Worm (Caenorhabditis elegans) whole organism, early embryonic: Measurements from ENCODE around the gene T19C3.5.

ENCODE experiments used
- B0310.2 ChIP-seq: sonication (generic microtip); optimal IDR thresholded peaks from 2 replicates; lab custom pipeline; 2016; ENCODE audit warnings: mild to moderate bottlenecking, missing genetic modification characterization, missing compliant biosample characterization
- F13C5.2 ChIP-seq: sonication (generic microtip); optimal IDR thresholded peaks from 2 replicates; lab custom pipeline; 2017; ENCODE audit warnings: mild to moderate bottlenecking, missing genetic modification characterization, inconsistent platforms, missing compliant biosample characterization
- aly-1 ChIP-seq: sonication (generic microtip); optimal IDR thresholded peaks from 2 replicates; lab custom pipeline; 2016; ENCODE audit warnings: missing genetic modification characterization, missing compliant biosample characterization
- ama-1 ChIP-seq: fragments of 150-350 bp; optimal IDR thresholded peaks from 2 replicates; lab custom pipeline; 2014
- ceh-13 ChIP-seq: fragments of 200-800 bp; sonication (Bioruptor generic); optimal IDR thresholded peaks from 2 replicates; lab custom pipeline; 2018; ENCODE audit warnings: mild to moderate bottlenecking, missing genetic modification characterization, missing compliant biosample characterization
- ceh-36 ChIP-seq: sonication (generic microtip); optimal IDR thresholded peaks from 2 replicates; lab custom pipeline; 2016; ENCODE audit warnings: missing genetic modification characterization, inconsistent platforms, missing compliant biosample characterization
- ets-7 ChIP-seq: sonication (generic microtip); optimal IDR thresholded peaks from 2 replicates; lab custom pipeline; 2016; ENCODE audit warnings: missing genotype, missing genetic modification characterization, missing compliant biosample characterization
- flt-1 ChIP-seq: fragments of 200-800 bp; sonication (Bioruptor generic); IDR thresholded peaks from 2 replicates; pipeline ENCODE4 v1.3.6; 2022; ENCODE audit warnings: missing genetic modification characterization, missing compliant biosample characterization
- hmbx-1 ChIP-seq: sonication (generic microtip); optimal IDR thresholded peaks from 2 replicates; lab custom pipeline; 2016; ENCODE audit warnings: mild to moderate bottlenecking, missing genetic modification characterization, missing compliant biosample characterization
- hmg-4 ChIP-seq: fragments of 200-800 bp; sonication (Bioruptor generic); optimal IDR thresholded peaks from 2 replicates; lab custom pipeline; 2018; ENCODE audit warnings: mild to moderate bottlenecking, missing genetic modification characterization, missing compliant biosample characterization
- hnd-1 ChIP-seq: sonication (generic microtip); optimal IDR thresholded peaks from 2 replicates; lab custom pipeline; 2016; ENCODE audit warnings: missing genetic modification characterization, missing compliant biosample characterization
- pes-1 ChIP-seq: fragments of 200-800 bp; sonication (Bioruptor generic); IDR thresholded peaks from 2 replicates; pipeline ENCODE4 v1.3.6; 2022; ENCODE audit warnings: missing genetic modification reagents, missing genetic modification characterization, missing compliant biosample characterization
- scrt-1 ChIP-seq: fragments of 200-800 bp; sonication (Bioruptor generic); IDR thresholded peaks from 2 replicates; pipeline ENCODE4 v1.3.6; 2022; ENCODE audit warnings: missing genetic modification characterization, missing compliant biosample characterization
- sea-1 ChIP-seq: fragments of 200-800 bp; sonication (Bioruptor generic); conservative IDR thresholded peaks from 2 replicates; pipeline ENCODE4 v1.3.6; 2022; ENCODE audit warnings: missing genetic modification characterization, missing compliant biosample characterization
- tbx-11 ChIP-seq: fragments of 200-800 bp; sonication (Bioruptor generic); IDR thresholded peaks from 2 replicates; pipeline ENCODE4 v1.3.6; 2022; ENCODE audit warnings: missing genetic modification characterization, missing compliant biosample characterization
- tbx-37 ChIP-seq: fragments of 200-800 bp; sonication (Bioruptor generic); conservative IDR thresholded peaks from 2 replicates; pipeline ENCODE4 v1.3.6; 2022; ENCODE audit warnings: missing genetic modification reagents, missing genetic modification characterization, missing compliant biosample characterization
- tra-4 ChIP-seq: sonication (generic microtip); optimal IDR thresholded peaks from 2 replicates; lab custom pipeline; 2017; ENCODE audit warnings: missing genetic modification characterization, missing compliant biosample characterization

The T19C3.5 gene

DNA sequence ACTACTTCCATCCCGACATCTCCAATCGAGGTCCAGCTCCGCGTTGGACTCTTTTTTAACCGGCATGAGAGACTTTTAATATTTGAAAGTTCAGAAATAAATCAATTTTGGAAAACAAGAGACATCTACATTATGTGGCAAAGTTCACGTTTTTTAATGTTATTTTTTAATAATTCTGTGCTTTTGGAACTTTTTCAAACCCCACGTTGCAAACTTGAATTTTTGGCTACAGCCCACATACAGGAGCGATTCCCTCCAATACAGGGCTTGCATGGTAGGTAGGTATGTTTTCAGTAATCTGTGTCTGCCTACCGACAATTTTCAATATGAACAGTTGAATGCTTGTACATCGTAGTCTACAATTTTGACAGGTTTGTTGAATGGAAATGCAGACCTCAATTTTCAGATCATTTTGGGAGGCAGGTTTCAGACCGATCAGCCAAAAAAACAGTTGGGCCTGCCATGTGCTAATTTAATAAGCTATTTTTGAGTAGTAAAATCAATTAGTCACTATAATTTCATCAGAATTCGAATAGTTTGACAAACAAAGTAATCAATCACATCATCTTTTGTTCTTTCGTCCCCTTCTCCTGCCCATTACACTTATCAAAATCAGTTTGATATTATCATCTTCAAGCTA, 22.2 kb downstream of the T19C3.5 start, which contains the start of the genes Y55B1AR.4 and ttr-7:
Gene Y55B1AR.4, minus strand, starts transcription at position 101 of the 640 bp plus-strand sequence.
Gene ttr-7, plus strand, starts transcription at position 590 of the 640 bp plus-strand sequence.
- TF ChIP-seq F13C5.2 (tag; lab: Kevin White, UChicago) (no peak), tbx-37 (GFP tag; lab: Robert Waterston, UW) (no peak), hnd-1 (tag; lab: Kevin White, UChicago) (no peak), flt-1 (GFP tag; lab: Robert Waterston, UW) (no peak), hmg-4 (GFP tag; lab: Kevin White, UChicago) (no peak), pes-1 (GFP tag; lab: Robert Waterston, UW) (no peak), scrt-1 (GFP tag; lab: Robert Waterston, UW) (no peak), tra-4 (tag; lab: Kevin White, UChicago) (no peak), ets-7 (tag; lab: Kevin White, UChicago) (no peak), hmbx-1 (tag; lab: Kevin White, UChicago) (no peak), ceh-13 (no peak), tbx-11 (GFP tag; lab: Robert Waterston, UW) (no peak), ceh-36 (tag; lab: Kevin White, UChicago) (no peak), sea-1 (GFP tag; lab: Robert Waterston, UW) (no peak), aly-1 (tag; lab: Kevin White, UChicago) (no peak), B0310.2 (no peak), ama-1 (lab: Kevin White, UChicago) (no peak)

ce11 chrIII:600316-600932, 27.3 kb downstream of the T19C3.5 start, which contains the start of gene lec-6:
Gene lec-6, minus strand, starts transcription at chrIII:600366.
- TF ChIP-seq tra-4 (tag; lab: Kevin White, UChicago) (no peak), tbx-37 (GFP tag; lab: Robert Waterston, UW) (no peak), aly-1 (tag; lab: Kevin White, UChicago) (no peak), flt-1 (GFP tag; lab: Robert Waterston, UW) (no peak), pes-1 (GFP tag; lab: Robert Waterston, UW) (no peak), ama-1 (lab: Kevin White, UChicago) (no peak), hnd-1 (tag; lab: Kevin White, UChicago) (no peak), ceh-36 (tag; lab: Kevin White, UChicago) (no peak), ets-7 (tag; lab: Kevin White, UChicago) (no peak), hmbx-1 (tag; lab: Kevin White, UChicago) (no peak)

DNA sequence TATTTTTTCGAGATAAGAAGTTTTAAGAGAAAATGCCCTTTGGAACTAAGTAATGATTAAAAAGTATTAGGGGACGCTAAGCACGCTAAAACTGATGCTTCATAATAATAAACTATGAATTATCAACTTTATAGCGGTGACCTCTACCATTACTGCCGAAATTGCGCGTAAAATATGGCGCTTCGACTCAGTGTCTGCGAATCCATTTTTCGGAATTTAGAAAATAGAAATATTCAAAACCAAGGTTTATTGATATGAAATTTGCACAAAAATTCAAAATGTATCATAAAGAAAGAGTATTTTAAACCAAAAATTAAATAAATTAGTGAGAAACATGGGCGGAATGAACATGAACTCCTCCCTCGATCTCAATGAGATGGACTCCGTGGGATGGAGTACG, 28.5 kb downstream of the T19C3.5 start:
- TF ChIP-seq ama-1 (lab: Kevin White, UChicago) (no peak), ets-7 (tag; lab: Kevin White, UChicago) (no peak), aly-1 (tag; lab: Kevin White, UChicago) (no peak), hmbx-1 (tag; lab: Kevin White, UChicago) (no peak), F13C5.2 (tag; lab: Kevin White, UChicago) (no peak), ceh-13 (no peak), B0310.2 (no peak), sea-1 (GFP tag; lab: Robert Waterston, UW) (no peak), tbx-11 (GFP tag; lab: Robert Waterston, UW) (no peak), pes-1 (GFP tag; lab: Robert Waterston, UW) (no peak), scrt-1 (GFP tag; lab: Robert Waterston, UW) (no peak)

- no peak for TF ChIP-seq F13C5.2 (tag; lab: Kevin White, UChicago)
- no peak for TF ChIP-seq tra-4 (tag; lab: Kevin White, UChicago)
- no peak for TF ChIP-seq flt-1 (GFP tag; lab: Robert Waterston, UW)
- no peak for TF ChIP-seq ets-7 (tag; lab: Kevin White, UChicago)
- TF ChIP-seq ama-1 (lab: Kevin White, UChicago): no peak
- no peak for TF ChIP-seq ceh-13
- TF ChIP-seq ceh-36 (tag; lab: Kevin White, UChicago): no peak
- TF ChIP-seq tbx-37 (GFP tag; lab: Robert Waterston, UW): no peak
- TF ChIP-seq tbx-11 (GFP tag; lab: Robert Waterston, UW): no peak
- no peak for TF ChIP-seq hmg-4 (GFP tag; lab: Kevin White, UChicago)
- TF ChIP-seq pes-1 (GFP tag; lab: Robert Waterston, UW): no peak
Measured at ce11 chrIII:598687-599086, 29.1 kb downstream of the T19C3.5 start, which contains the start of gene Y55B1AR.2. Gene Y55B1AR.2, minus strand, starts transcription at chrIII:598787.

DNA sequence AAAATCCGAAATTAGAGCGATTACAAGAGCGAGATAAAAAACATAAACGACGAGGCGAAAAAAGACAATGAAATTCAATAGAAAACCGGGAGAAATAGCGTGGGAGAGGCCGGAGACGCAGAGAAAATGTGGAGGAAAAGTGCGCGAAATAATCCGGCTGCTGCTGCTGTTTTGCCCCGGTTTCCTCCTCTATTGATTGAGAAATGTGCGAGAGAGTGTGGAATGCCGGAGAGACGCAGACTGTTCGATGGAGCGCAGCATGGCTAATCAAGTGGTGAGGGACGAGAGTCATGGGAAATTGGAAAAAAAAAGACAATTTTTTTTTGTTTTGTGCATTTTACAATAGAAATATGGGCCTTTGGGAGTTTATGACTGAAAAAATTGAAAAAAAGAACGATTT, 29.6 kb downstream of the T19C3.5 start:
- TF ChIP-seq pes-1 (GFP tag; lab: Robert Waterston, UW): no peak
- TF ChIP-seq ceh-13: no peak
- no peak for TF ChIP-seq hnd-1 (tag; lab: Kevin White, UChicago)
- TF ChIP-seq ama-1 (lab: Kevin White, UChicago): no peak
- TF ChIP-seq B0310.2: no peak
- no peak for TF ChIP-seq tra-4 (tag; lab: Kevin White, UChicago)
- TF ChIP-seq scrt-1 (GFP tag; lab: Robert Waterston, UW): no peak
- no peak for TF ChIP-seq hmg-4 (GFP tag; lab: Kevin White, UChicago)
- TF ChIP-seq ceh-36 (tag; lab: Kevin White, UChicago): no peak
- TF ChIP-seq tbx-11 (GFP tag; lab: Robert Waterston, UW): no peak
- no peak for TF ChIP-seq aly-1 (tag; lab: Kevin White, UChicago)
- TF ChIP-seq tbx-37 (GFP tag; lab: Robert Waterston, UW): no peak
- TF ChIP-seq F13C5.2 (tag; lab: Kevin White, UChicago): no peak
- TF ChIP-seq flt-1 (GFP tag; lab: Robert Waterston, UW): no peak

- TF ChIP-seq sea-1 (GFP tag; lab: Robert Waterston, UW): no peak
Measured at ce11 chrIII:595449-595848, 32.3 kb downstream of the T19C3.5 start.
